Worm (Caenorhabditis elegans): ENCODE measurements around the gene hsd-3.

Gene hsd-3

ce11 chrX:5009000-5009399 lies at the start of gene hsd-3:
Gene hsd-3, plus strand, starts transcription at chrX:5009300.
- TF ChIP-seq cebp-1 (GFP tag; IDR thresholded peaks at IDR 0.05) (no peak), cebp-1 (tag; optimal IDR thresholded peaks at IDR 0.05) (no peak), nhr-80 (tag; optimal IDR thresholded peaks at IDR 0.05) (peak; percentile 5), attf-6 (GFP tag; IDR thresholded peaks at IDR 0.05) (no peak), mcd-1 (GFP tag; IDR thresholded peaks at IDR 0.05) (no peak), ceh-100 (GFP tag; IDR thresholded peaks at IDR 0.05) (no peak), hmg-20 (GFP tag; IDR thresholded peaks at IDR 0.05) (no peak)

DNA sequence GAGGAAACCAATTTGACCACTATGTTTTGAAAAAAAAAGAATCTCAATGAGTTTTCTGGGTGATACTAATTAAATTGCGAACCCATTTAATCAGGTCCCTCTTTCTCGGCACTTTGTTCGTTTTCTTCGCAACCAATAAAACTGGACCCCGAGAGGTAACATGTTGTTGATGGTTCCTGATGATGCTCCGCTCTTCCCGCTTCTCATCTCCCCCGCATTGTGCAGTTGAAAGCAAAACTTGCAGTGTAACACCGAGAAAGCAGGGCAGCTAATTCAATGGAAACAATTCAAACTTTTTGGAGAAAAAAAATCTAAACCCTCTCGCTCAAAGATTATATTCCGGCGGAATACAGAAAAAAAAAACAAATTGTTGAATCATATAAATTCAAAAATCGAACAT lies 49.7 kb upstream of the hsd-3 start:
- TF ChIP-seq attf-6 (GFP tag; IDR thresholded peaks at IDR 0.05) (no peak), zfh-2 (GFP tag; conservative IDR thresholded peaks at IDR 0.05) (0 out of 2 replicates have a peak, but pooled peaks have one; percentile 30)

ce11 chrX:4960422-4960821 lies 48.7 kb upstream of the hsd-3 start, which contains the start of gene act-4:
Gene act-4, plus strand, starts transcription at chrX:4960621.
- TF ChIP-seq pbrm-1 (GFP tag; IDR thresholded peaks at IDR 0.05): 0 out of 2 replicates have a peak, but pooled peaks have one; percentile 28
- peak; percentile 97 for TF ChIP-seq zfh-2 (GFP tag; conservative IDR thresholded peaks at IDR 0.05)
- TF ChIP-seq nhr-179 (tag; optimal IDR thresholded peaks at IDR 0.05): no peak
- TF ChIP-seq chd-7 (tag; optimal IDR thresholded peaks at IDR 0.05): peak; percentile 6
- no peak for TF ChIP-seq F57C9.4 (tag; optimal IDR thresholded peaks at IDR 0.05)
- no peak for TF ChIP-seq ztf-26 (tag; optimal IDR thresholded peaks at IDR 0.05)
- peak; percentile 23; the same call in 1 of the 2 replicates for TF ChIP-seq dox-1 (GFP tag; IDR thresholded peaks at IDR 0.05)
- TF ChIP-seq F23B12.7 (tag; optimal IDR thresholded peaks at IDR 0.05; ENCODE audit: insufficient read depth): no peak
- no peak for TF ChIP-seq cebp-2 (GFP tag; IDR thresholded peaks at IDR 0.05)
- peak; percentile 84 for TF ChIP-seq ama-1 (optimal IDR thresholded peaks at IDR 0.05)
- TF ChIP-seq ama-1 (GFP tag; optimal IDR thresholded peaks at IDR 0.05): peak in 1 of 2 experiments; percentile 26
- no peak for TF ChIP-seq cebp-1 (GFP tag; IDR thresholded peaks at IDR 0.05)
- peak; percentile 58 for TF ChIP-seq cebp-1 (tag; optimal IDR thresholded peaks at IDR 0.05)
- TF ChIP-seq tbp1 (GFP tag; optimal IDR thresholded peaks at IDR 0.05): peak; percentile 50
- TF ChIP-seq atf-7 (tag; optimal IDR thresholded peaks at IDR 0.05): peak; percentile 40
- no peak for TF ChIP-seq snpc-4 (GFP tag; optimal IDR thresholded peaks at IDR 0.05)
- no peak for TF ChIP-seq snpc-4 (tag; optimal IDR thresholded peaks at IDR 0.05)
- TF ChIP-seq F22D6.2 (tag; optimal IDR thresholded peaks at IDR 0.05): no peak
- peak; percentile 26 for TF ChIP-seq lin-40 (tag; optimal IDR thresholded peaks at IDR 0.05)
- TF ChIP-seq ZK185.1 (tag; optimal IDR thresholded peaks at IDR 0.05; ENCODE audit: poor library complexity, severe bottlenecking): peak; percentile 1
- peak; percentile 5 for TF ChIP-seq die-1 (tag; optimal IDR thresholded peaks at IDR 0.05)
- peak; percentile 27; the same call in 1 of the 2 replicates for TF ChIP-seq hmg-1.2 (GFP tag; IDR thresholded peaks at IDR 0.05)
- peak; percentile 97 for TF ChIP-seq nfyb-1 (GFP tag; IDR thresholded peaks at IDR 0.05)
- TF ChIP-seq K11D2.4 (GFP tag; IDR thresholded peaks at IDR 0.05): 0 out of 2 replicates have a peak, but pooled peaks have one; percentile 43
- 0 out of 2 replicates have a peak, but pooled peaks have one; percentile 45 for TF ChIP-seq egl-18 (GFP tag; IDR thresholded peaks at IDR 0.05)
- no peak for TF ChIP-seq mel-28 (tag; optimal IDR thresholded peaks at IDR 0.05; ENCODE audit: borderline replicate concordance)
- peak; percentile 41 for TF ChIP-seq somi-1 (GFP tag; optimal IDR thresholded peaks at IDR 0.05)
- TF ChIP-seq K12H6.12 (tag; optimal IDR thresholded peaks at IDR 0.05): peak; percentile 48
- peak; percentile 48; the same call in 1 of the 2 replicates for TF ChIP-seq mcd-1 (GFP tag; IDR thresholded peaks at IDR 0.05)
- TF ChIP-seq egrh-3 (GFP tag; IDR thresholded peaks at IDR 0.05): peak; percentile 43; the same call in 1 of the 2 replicates
- TF ChIP-seq sea-2 (GFP tag; IDR thresholded peaks at IDR 0.05): 0 out of 2 replicates have a peak, but pooled peaks have one; percentile 54
- no peak for TF ChIP-seq nhr-80 (tag; optimal IDR thresholded peaks at IDR 0.05)
- TF ChIP-seq ceh-27 (GFP tag; optimal IDR thresholded peaks at IDR 0.05): peak; percentile 68
- no peak for TF ChIP-seq lsy-27 (tag; optimal IDR thresholded peaks at IDR 0.05; ENCODE audit: borderline replicate concordance, insufficient read depth)
- peak; percentile 34 for TF ChIP-seq F52B5.7 (tag; optimal IDR thresholded peaks at IDR 0.05)
- peak; percentile 3 for TF ChIP-seq gei-17 (GFP tag; optimal IDR thresholded peaks at IDR 0.05)
- no peak for TF ChIP-seq tlf-1 (GFP tag; optimal IDR thresholded peaks at IDR 0.05)
